Fruit fly (Drosophila melanogaster) whole organism, embryonic: ENCODE data around the gene kibra.

Experiments
- Antp ChIP-seq: fragments of 200-800 bp; sonication (Bioruptor generic); optimal IDR thresholded peaks from 3 replicates; lab custom pipeline; 2016; ENCODE audit warnings: missing biosample characterization, missing genetic modification characterization
- CG11456 ChIP-seq: fragments of 200-800 bp; sonication (Bioruptor generic); IDR thresholded peaks from 3 replicates; pipeline ENCODE4 v1.3.6; 2022; ENCODE audit warnings: missing biosample characterization, missing genetic modification characterization
- CG34376 ChIP-seq: fragments of 200-800 bp; sonication (Bioruptor generic); optimal IDR thresholded peaks from 2 replicates; lab custom pipeline; 2018; ENCODE audit warnings: missing biosample characterization, mild to moderate bottlenecking, missing genetic modification characterization
- CG8089 ChIP-seq: fragments of 200-800 bp; sonication (Bioruptor generic); optimal IDR thresholded peaks from 3 replicates; lab custom pipeline; 2016; ENCODE audit warnings: missing biosample characterization, missing genetic modification characterization
- CG9797 ChIP-seq: fragments of 200-800 bp; sonication (Bioruptor generic); optimal IDR thresholded peaks from 3 replicates; lab custom pipeline; 2018; ENCODE audit warnings: missing biosample characterization, mild to moderate bottlenecking, missing genetic modification characterization
- MESR4 ChIP-seq: fragments of 200-800 bp; sonication (Bioruptor generic); optimal IDR thresholded peaks from 2 replicates; lab custom pipeline; 2018; ENCODE audit warnings: missing biosample characterization, mild to moderate bottlenecking, missing genetic modification characterization, moderate library complexity
- Max ChIP-seq: fragments of 200-800 bp; sonication (Bioruptor generic); optimal IDR thresholded peaks from 2 replicates; lab custom pipeline; 2016; ENCODE audit warnings: missing biosample characterization, mild to moderate bottlenecking, missing genetic modification characterization
- cg ChIP-seq: fragments of 200-800 bp; sonication (Bioruptor generic); optimal IDR thresholded peaks from 3 replicates; lab custom pipeline; 2019; ENCODE audit warnings: missing biosample characterization, mild to moderate bottlenecking, missing genetic modification characterization, moderate library complexity
- corto ChIP-seq: fragments of 200-800 bp; sonication (Bioruptor generic); optimal IDR thresholded peaks from 2 replicates; lab custom pipeline; 2016; ENCODE audit warnings: missing biosample characterization, mild to moderate bottlenecking, missing genetic modification characterization, moderate library complexity
- gem ChIP-seq: fragments of 200-800 bp; sonication (Bioruptor generic); optimal IDR thresholded peaks from 2 replicates; lab custom pipeline; 2019; ENCODE audit warnings: missing biosample characterization, mild to moderate bottlenecking, missing genetic modification characterization, moderate library complexity
- insv ChIP-seq, 2 experiments: fragments of 200-800 bp; sonication (Bioruptor generic); optimal IDR thresholded peaks; 3 replicates each; lab custom pipeline; 2016 to 2018; ENCODE audit warnings: missing biosample characterization in 2 of 2, missing genetic modification characterization in 2 of 2
- ranshi ChIP-seq: fragments of 200-800 bp; sonication (Bioruptor generic); IDR thresholded peaks from 2 replicates; pipeline ENCODE4 v1.3.6; 2022; ENCODE audit warnings: missing biosample characterization, missing genetic modification characterization
- salm ChIP-seq: fragments of 200-800 bp; sonication (Bioruptor generic); optimal IDR thresholded peaks from 2 replicates; lab custom pipeline; 2018; ENCODE audit warnings: missing biosample characterization, mild to moderate bottlenecking, missing genetic modification characterization
- zf30C ChIP-seq: fragments of 200-800 bp; sonication (Bioruptor generic); optimal IDR thresholded peaks from 3 replicates; lab custom pipeline; 2018; ENCODE audit warnings: missing biosample characterization, mild to moderate bottlenecking, missing genetic modification characterization

DNA sequence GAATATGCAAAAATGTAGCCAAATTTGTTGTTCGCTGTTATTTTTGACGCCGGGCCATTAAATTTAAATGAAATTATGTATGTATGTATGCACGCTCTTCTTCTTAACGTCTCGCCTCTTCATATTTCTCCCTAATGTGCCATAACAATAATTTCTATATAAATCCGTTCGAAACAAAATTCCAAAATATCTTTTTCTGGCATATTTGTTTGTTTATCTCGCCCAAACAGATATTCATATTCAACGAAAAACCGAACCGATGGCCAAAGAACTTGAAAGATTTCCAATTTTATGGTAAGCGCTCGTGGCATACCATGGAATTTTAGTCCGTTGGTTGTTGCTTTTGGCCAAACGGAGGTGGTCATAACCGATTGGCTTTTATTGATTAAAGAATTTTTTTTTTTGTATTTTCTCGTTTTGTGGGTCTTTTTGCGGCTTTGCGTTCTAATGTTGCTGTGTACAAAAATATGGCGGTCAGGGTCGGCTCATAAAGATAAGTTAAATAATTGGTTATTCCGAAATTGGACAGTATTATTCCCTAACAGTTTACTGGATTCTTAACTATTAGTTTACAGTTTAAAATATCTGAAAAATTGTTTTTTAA lies 10.8 kb downstream of the kibra start:
- TF ChIP-seq Max (GFP tag; lab: Kevin White, UChicago) (no peak), salm (tag; lab: Kevin White, UChicago) (no peak), CG11456 (no peak), Antp (GFP tag; lab: Kevin White, UChicago) (no peak), cg (GFP tag; lab: Kevin White, UChicago) (no peak), zf30C (GFP tag; lab: Kevin White, UChicago) (no peak), ranshi (GFP tag; lab: Robert Waterston, UW) (no peak), CG34376 (GFP tag; lab: Kevin White, UChicago) (no peak), corto (GFP tag; lab: Kevin White, UChicago) (no peak), CG8089 (GFP tag; lab: Kevin White, UChicago) (no peak), CG9797 (no peak), insv (GFP tag; optimal IDR thresholded peaks at IDR 0.05; lab: Kevin White, UChicago) (no peak), MESR4 (GFP tag; lab: Kevin White, UChicago) (no peak), gem (tag; lab: Kevin White, UChicago) (no peak)
